Fruit fly (Drosophila melanogaster) whole organism, prepupa: ENCODE results near the gene CG42302.
A peak's percentile ranks its signal among the peaks of the same experiment; 100 is the strongest.

Experiments
- Blimp-1 ChIP-seq: fragments of 200-800 bp; sonication (Bioruptor generic); optimal IDR thresholded peaks from 3 replicates; lab custom pipeline; 2017; ENCODE audit warnings: missing biosample characterization, missing genetic modification characterization, mild to moderate bottlenecking, moderate library complexity, missing genetic modification reagents
- CG10669 ChIP-seq: fragments of 200-800 bp; sonication (Bioruptor generic); optimal IDR thresholded peaks from 3 replicates; lab custom pipeline; 2018; ENCODE audit warnings: missing biosample characterization, mild to moderate bottlenecking, missing genetic modification characterization, moderate library complexity
- CG11294 ChIP-seq: fragments of 200-800 bp; sonication (Bioruptor generic); IDR thresholded peaks from 2 replicates; pipeline ENCODE4 v1.3.6; 2022; ENCODE audit warnings: missing biosample characterization, missing genetic modification characterization
- CG11762 ChIP-seq: fragments of 200-800 bp; sonication (Bioruptor generic); optimal IDR thresholded peaks from 3 replicates; lab custom pipeline; 2016; ENCODE audit warnings: missing biosample characterization, missing genetic modification characterization; ENCODE audit not compliant: insufficient read depth
- CG1621 ChIP-seq: fragments of 200-800 bp; sonication (Bioruptor generic); optimal IDR thresholded peaks from 3 replicates; lab custom pipeline; 2018; ENCODE audit warnings: missing biosample characterization, mild to moderate bottlenecking, missing genetic modification characterization
- CG3032 ChIP-seq: fragments of 200-800 bp; optimal IDR thresholded peaks from 2 replicates; lab custom pipeline; 2019; ENCODE audit warnings: missing biosample characterization, mild to moderate bottlenecking, missing genetic modification characterization, moderate library complexity
- CG31627 ChIP-seq: fragments of 200-800 bp; sonication (Bioruptor generic); optimal IDR thresholded peaks from 3 replicates; lab custom pipeline; 2016; ENCODE audit warnings: missing biosample characterization, missing genetic modification characterization
- CG32006 ChIP-seq: fragments of 200-800 bp; sonication (Bioruptor generic); optimal IDR thresholded peaks from 3 replicates; lab custom pipeline; 2017; ENCODE audit warnings: missing biosample characterization, mild to moderate bottlenecking, missing genetic modification characterization
- CG34406 ChIP-seq: fragments of 200-800 bp; sonication (Bioruptor generic); optimal IDR thresholded peaks from 3 replicates; lab custom pipeline; 2016; ENCODE audit warnings: missing biosample characterization, missing genetic modification characterization
- CG4318 ChIP-seq: fragments of 200-800 bp; sonication (Bioruptor generic); optimal IDR thresholded peaks from 3 replicates; lab custom pipeline; 2017; ENCODE audit warnings: missing biosample characterization, mild to moderate bottlenecking, missing genetic modification characterization
- CG6163 ChIP-seq: fragments of 200-800 bp; sonication (Bioruptor generic); IDR thresholded peaks from 3 replicates; pipeline ENCODE4 v1.3.6; 2022; ENCODE audit warnings: missing biosample characterization, missing genetic modification characterization
- CG6854 ChIP-seq: fragments of 200-800 bp; sonication (Bioruptor generic); optimal IDR thresholded peaks from 2 replicates; lab custom pipeline; 2017; ENCODE audit warnings: missing biosample characterization, mild to moderate bottlenecking, missing genetic modification characterization
- CG7368 ChIP-seq: fragments of 200-800 bp; sonication (Bioruptor generic); optimal IDR thresholded peaks from 3 replicates; lab custom pipeline; 2016; ENCODE audit warnings: missing biosample characterization, missing genetic modification characterization
- CG8319 ChIP-seq: fragments of 200-800 bp; sonication (Bioruptor generic); optimal IDR thresholded peaks from 3 replicates; lab custom pipeline; 2016; ENCODE audit warnings: missing biosample characterization, missing genetic modification characterization
- CG8632 ChIP-seq: fragments of 200-800 bp; sonication (Bioruptor generic); optimal IDR thresholded peaks from 3 replicates; lab custom pipeline; 2016; ENCODE audit warnings: missing biosample characterization, missing genetic modification characterization
- CG9139 ChIP-seq: fragments of 200-800 bp; sonication (Bioruptor generic); optimal IDR thresholded peaks from 3 replicates; lab custom pipeline; 2017; ENCODE audit warnings: missing biosample characterization, mild to moderate bottlenecking, missing genetic modification characterization
- Eip93F ChIP-seq: fragments of 200-800 bp; sonication (Bioruptor generic); optimal IDR thresholded peaks from 2 replicates; lab custom pipeline; 2016; ENCODE audit warnings: missing biosample characterization, mild to moderate bottlenecking, missing genetic modification characterization
- Ets21C ChIP-seq: fragments of 200-800 bp; sonication (Bioruptor generic); optimal IDR thresholded peaks from 3 replicates; lab custom pipeline; 2016; ENCODE audit warnings: missing biosample characterization, missing genetic modification characterization
- Ets96B ChIP-seq: fragments of 200-800 bp; optimal IDR thresholded peaks from 2 replicates; lab custom pipeline; 2019; ENCODE audit warnings: missing biosample characterization, mild to moderate bottlenecking, missing genetic modification characterization, moderate library complexity
- Gug ChIP-seq: fragments of 200-800 bp; sonication (Bioruptor generic); IDR thresholded peaks from 2 replicates; pipeline ENCODE4 v1.3.6; 2022; ENCODE audit warnings: missing biosample characterization, missing genetic modification characterization
- Hr38 ChIP-seq: sonication (Bioruptor generic); optimal IDR thresholded peaks from 2 replicates; lab custom pipeline; 2016; ENCODE audit warnings: missing biosample characterization, missing genetic modification characterization
- Lpt ChIP-seq: fragments of 200-800 bp; sonication (Bioruptor generic); optimal IDR thresholded peaks from 3 replicates; lab custom pipeline; 2016; ENCODE audit warnings: missing biosample characterization, missing genetic modification characterization
- Met ChIP-seq: fragments of 200-800 bp; sonication (Bioruptor generic); optimal IDR thresholded peaks from 3 replicates; lab custom pipeline; 2016; ENCODE audit warnings: missing biosample characterization, missing genetic modification characterization
- Smox ChIP-seq: fragments of 200-800 bp; sonication (Bioruptor generic); optimal IDR thresholded peaks from 3 replicates; lab custom pipeline; 2016; ENCODE audit warnings: missing biosample characterization, missing genetic modification characterization
- Sox102F ChIP-seq: fragments of 200-800 bp; sonication (Bioruptor generic); optimal IDR thresholded peaks from 2 replicates; lab custom pipeline; 2016; ENCODE audit warnings: missing biosample characterization, mild to moderate bottlenecking, missing genetic modification characterization
- dac ChIP-seq: fragments of 200-800 bp; sonication (Bioruptor generic); optimal IDR thresholded peaks from 2 replicates; lab custom pipeline; 2017; ENCODE audit warnings: missing biosample characterization, mild to moderate bottlenecking, missing genetic modification characterization
- dsx ChIP-seq: fragments of 200-800 bp; optimal IDR thresholded peaks from 3 replicates; lab custom pipeline; 2019; ENCODE audit warnings: missing biosample characterization, mild to moderate bottlenecking, missing genetic modification characterization, moderate library complexity; ENCODE audit not compliant: poor library complexity, severe bottlenecking
- esn ChIP-seq: fragments of 200-800 bp; sonication (Bioruptor generic); optimal IDR thresholded peaks from 2 replicates; lab custom pipeline; 2016; ENCODE audit warnings: missing biosample characterization, mild to moderate bottlenecking, missing genetic modification characterization, moderate library complexity
- fd59A ChIP-seq: fragments of 200-800 bp; sonication (Bioruptor generic); optimal IDR thresholded peaks from 2 replicates; lab custom pipeline; 2017; ENCODE audit warnings: missing biosample characterization, mild to moderate bottlenecking, missing genetic modification characterization, missing genetic modification reagents
- fkh ChIP-seq: fragments of 200-800 bp; sonication (Bioruptor generic); optimal IDR thresholded peaks from 3 replicates; lab custom pipeline; 2017; ENCODE audit warnings: missing biosample characterization, mild to moderate bottlenecking, missing genetic modification characterization, moderate library complexity
- lz ChIP-seq: fragments of 200-800 bp; sonication (Bioruptor generic); optimal IDR thresholded peaks from 3 replicates; lab custom pipeline; 2016; ENCODE audit warnings: missing biosample characterization, missing genetic modification characterization
- spab ChIP-seq: fragments of 200-800 bp; sonication (Bioruptor generic); optimal IDR thresholded peaks from 2 replicates; lab custom pipeline; 2017; ENCODE audit warnings: missing biosample characterization, mild to moderate bottlenecking, missing genetic modification characterization, missing genetic modification reagents
- ss ChIP-seq, 2 experiments: fragments of 200-800 bp; sonication (Bioruptor generic); optimal IDR thresholded peaks; 2 replicates in 1 of 2; 3 replicates in 1 of 2; lab custom pipeline; 2017 to 2018; ENCODE audit warnings: mild to moderate bottlenecking in 2 of 2, missing biosample characterization in 2 of 2, missing genetic modification characterization in 2 of 2, moderate library complexity in 1 of 2
- topi ChIP-seq: fragments of 200-800 bp; sonication (Bioruptor generic); optimal IDR thresholded peaks from 3 replicates; lab custom pipeline; 2016; ENCODE audit warnings: missing biosample characterization, missing genetic modification characterization

Gene CG42302

DNA sequence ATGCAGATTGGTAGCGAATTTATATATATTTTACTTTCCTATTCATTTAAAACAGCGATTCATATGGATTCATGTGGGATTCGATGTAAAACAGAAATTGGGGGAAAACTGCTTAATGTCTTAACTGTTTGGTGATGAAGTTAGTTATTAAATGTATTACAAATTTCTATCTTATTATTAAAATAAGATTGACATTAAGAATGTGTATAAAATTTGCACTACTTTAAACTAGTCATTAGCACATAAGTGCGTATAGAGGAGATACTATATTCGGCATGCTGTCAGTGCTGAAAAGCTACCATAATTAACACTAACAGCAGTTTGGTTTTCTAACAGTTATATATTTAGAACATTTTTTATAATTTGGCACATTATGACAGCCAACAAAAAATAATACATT lies 49.8 kb downstream of the CG42302 start (continued):
- TF ChIP-seq CG3032 (tag; lab: Kevin White, UChicago) (no peak), Hr38 (no peak), CG32006 (GFP tag; lab: Kevin White, UChicago) (peak; percentile 61), fd59A (GFP tag; lab: Kevin White, UChicago) (no peak), Smox (GFP tag; lab: Kevin White, UChicago) (no peak), Blimp-1 (GFP tag; lab: Kevin White, UChicago) (no peak), CG8632 (GFP tag; lab: Kevin White, UChicago) (no peak), spab (GFP tag; lab: Kevin White, UChicago) (no peak), dsx (no peak), Gug (no peak), lz (no peak), CG7368 (no peak), Met (GFP tag; lab: Kevin White, UChicago) (peak; percentile 30), CG31627 (no peak), CG34406 (GFP tag; lab: Kevin White, UChicago) (no peak), CG6163 (GFP tag; lab: Robert Waterston, UW) (no peak), fkh (GFP tag; lab: Kevin White, UChicago) (no peak), dac (no peak), topi (GFP tag; lab: Kevin White, UChicago) (peak; percentile 24), CG11762 (GFP tag; lab: Kevin White, UChicago) (no peak), CG9139 (GFP tag; lab: Kevin White, UChicago) (no peak), Ets21C (no peak), Sox102F (GFP tag; lab: Kevin White, UChicago) (peak; percentile 22), CG8319 (no peak), esn (GFP tag; lab: Kevin White, UChicago) (peak; percentile 44), Ets96B (no peak), CG10669 (GFP tag; lab: Kevin White, UChicago) (no peak), CG6854 (GFP tag; lab: Kevin White, UChicago) (no peak), Eip93F (GFP tag; lab: Kevin White, UChicago) (no peak), Lpt (no peak)

DNA sequence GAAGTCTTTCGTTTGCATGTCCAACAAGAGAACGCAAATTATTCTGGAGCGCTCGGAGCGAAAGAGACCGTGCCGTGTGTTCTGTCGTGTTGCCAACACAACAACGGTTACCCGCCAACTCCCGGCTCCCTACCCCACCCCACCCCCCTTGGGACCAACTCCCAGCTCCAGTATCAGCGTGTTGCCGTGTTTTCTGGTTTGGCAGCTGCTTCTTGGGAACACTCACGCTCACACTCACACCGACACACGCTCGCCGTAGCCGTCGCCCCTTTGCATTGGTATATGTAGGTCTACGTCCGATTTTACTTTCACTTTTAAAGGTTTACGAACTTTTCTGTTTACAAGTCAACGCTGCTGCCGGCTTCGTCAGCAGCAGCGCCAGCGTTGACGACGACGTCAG lies 50.2 kb downstream of the CG42302 start:
- TF ChIP-seq CG4318 (no peak), Blimp-1 (GFP tag; lab: Kevin White, UChicago) (peak; percentile 97), CG32006 (GFP tag; lab: Kevin White, UChicago) (no peak), CG1621 (tag; lab: Kevin White, UChicago) (peak; percentile 34), CG11294 (GFP tag; lab: Robert Waterston, UW) (no peak), CG6854 (GFP tag; lab: Kevin White, UChicago) (peak; percentile 80), ss (GFP tag; optimal IDR thresholded peaks at IDR 0.05; lab: Kevin White, UChicago) (peak in 1 of 2 experiments; percentile 89)
